Fruit fly (Drosophila melanogaster): ENCODE results near the gene CG33932.

CG33932 gene

dm6 chrX:19744003-19744488 lies at the start of gene CG33932, which contains the start of the genes CG18809, COX6B and Rpp20:
CG33932 (plus strand) TSS chrX:19744431.
CG18809 (minus strand) TSS chrX:19744335.
COX6B (minus strand) TSS chrX:19744335.
Rpp20 (plus strand) TSS chrX:19744431.
- TF ChIP-seq lz (GFP tag; optimal IDR thresholded peaks at IDR 0.05) (peak; percentile 55), cyc (GFP tag; optimal IDR thresholded peaks at IDR 0.05) (peak; percentile 48), Sox102F (GFP tag; optimal IDR thresholded peaks at IDR 0.05) (no peak), ss (GFP tag; optimal IDR thresholded peaks at IDR 0.05) (peak in 1 of 2 experiments; percentile 30), Sox14 (GFP tag; optimal IDR thresholded peaks at IDR 0.05) (peak; percentile 65), CG6808 (GFP tag; optimal IDR thresholded peaks at IDR 0.05) (no peak), Hr38 (GFP tag; optimal IDR thresholded peaks at IDR 0.05) (no peak), CG34406 (GFP tag; optimal IDR thresholded peaks at IDR 0.05) (no peak), CG6163 (GFP tag; IDR thresholded peaks at IDR 0.05) (peak; percentile 44; the same call in 1 of the 3 replicates), Hr39 (GFP tag; optimal IDR thresholded peaks at IDR 0.05) (peak; percentile 39), spab (GFP tag; optimal IDR thresholded peaks at IDR 0.05) (no peak), CG1621 (tag; optimal IDR thresholded peaks at IDR 0.05) (peak; percentile 5), topi (GFP tag; optimal IDR thresholded peaks at IDR 0.05) (no peak), eg (GFP tag; IDR thresholded peaks at IDR 0.05) (peak; percentile 60; the same call in 1 of the 3 replicates), CG11902 (GFP tag; optimal IDR thresholded peaks at IDR 0.05) (no peak), net (GFP tag; optimal IDR thresholded peaks at IDR 0.05) (no peak), salr (GFP tag; optimal IDR thresholded peaks at IDR 0.05) (no peak), CG6276 (GFP tag; optimal IDR thresholded peaks at IDR 0.05) (no peak), CG3919 (GFP tag; optimal IDR thresholded peaks at IDR 0.05) (peak; percentile 59), Eip93F (GFP tag; optimal IDR thresholded peaks at IDR 0.05) (no peak), CG8319 (GFP tag; optimal IDR thresholded peaks at IDR 0.05) (peak; percentile 1), acj6 (GFP tag; optimal IDR thresholded peaks at IDR 0.05) (no peak), CG10669 (GFP tag; optimal IDR thresholded peaks at IDR 0.05) (no peak), CG10631 (GFP tag; optimal IDR thresholded peaks at IDR 0.05) (no peak), Gug (GFP tag; IDR thresholded peaks at IDR 0.05) (no peak), CG6792 (GFP tag; optimal IDR thresholded peaks at IDR 0.05) (peak; percentile 5), CG6854 (GFP tag; optimal IDR thresholded peaks at IDR 0.05) (peak; percentile 43), dac (GFP tag; optimal IDR thresholded peaks at IDR 0.05) (peak; percentile 28), Eip75B (GFP tag; optimal IDR thresholded peaks at IDR 0.05) (no peak), CG8119 (GFP tag; IDR thresholded peaks at IDR 0.05) (no peak; the same call in 2 of the 3 replicates), CG8632 (GFP tag; optimal IDR thresholded peaks at IDR 0.05) (no peak), fd59A (GFP tag; optimal IDR thresholded peaks at IDR 0.05) (no peak), CG7368 (GFP tag; optimal IDR thresholded peaks at IDR 0.05) (no peak), CG9139 (GFP tag; optimal IDR thresholded peaks at IDR 0.05) (no peak), CG4318 (GFP tag; optimal IDR thresholded peaks at IDR 0.05) (no peak), CG11294 (GFP tag; IDR thresholded peaks at IDR 0.05) (0 out of 2 replicates have a peak, but pooled peaks have one; percentile 17), CG11762 (GFP tag; optimal IDR thresholded peaks at IDR 0.05; ENCODE audit: insufficient read depth) (no peak), CG16779 (tag; optimal IDR thresholded peaks at IDR 0.05) (no peak), Hr4 (GFP tag; optimal IDR thresholded peaks at IDR 0.05) (no peak), achi (GFP tag; optimal IDR thresholded peaks at IDR 0.05) (peak; percentile 100), Lpt (GFP tag; optimal IDR thresholded peaks at IDR 0.05) (no peak), fd85E (GFP tag; optimal IDR thresholded peaks at IDR 0.05) (no peak), dsx (GFP tag; optimal IDR thresholded peaks at IDR 0.05; ENCODE audit: poor library complexity, severe bottlenecking) (no peak), esn (GFP tag; optimal IDR thresholded peaks at IDR 0.05) (peak; percentile 48), vri (GFP tag; optimal IDR thresholded peaks at IDR 0.05) (peak; percentile 98), Sox15 (GFP tag; optimal IDR thresholded peaks at IDR 0.05) (no peak), fkh (GFP tag; optimal IDR thresholded peaks at IDR 0.05) (no peak), CG31627 (GFP tag; optimal IDR thresholded peaks at IDR 0.05) (peak; percentile 59), CG3032 (tag; optimal IDR thresholded peaks at IDR 0.05) (peak; percentile 21), Eip78C (GFP tag) (peak; percentile 66), pdm3 (GFP tag; optimal IDR thresholded peaks at IDR 0.05) (no peak), Blimp-1 (GFP tag; optimal IDR thresholded peaks at IDR 0.05) (no peak)

Data from whole organism, prepupa.